Fruit fly (Drosophila melanogaster): Measurements from ENCODE around the gene Gr28b.
A peak's percentile ranks its signal among the peaks of the same experiment; 100 is the strongest.

Gene Gr28b

DNA sequence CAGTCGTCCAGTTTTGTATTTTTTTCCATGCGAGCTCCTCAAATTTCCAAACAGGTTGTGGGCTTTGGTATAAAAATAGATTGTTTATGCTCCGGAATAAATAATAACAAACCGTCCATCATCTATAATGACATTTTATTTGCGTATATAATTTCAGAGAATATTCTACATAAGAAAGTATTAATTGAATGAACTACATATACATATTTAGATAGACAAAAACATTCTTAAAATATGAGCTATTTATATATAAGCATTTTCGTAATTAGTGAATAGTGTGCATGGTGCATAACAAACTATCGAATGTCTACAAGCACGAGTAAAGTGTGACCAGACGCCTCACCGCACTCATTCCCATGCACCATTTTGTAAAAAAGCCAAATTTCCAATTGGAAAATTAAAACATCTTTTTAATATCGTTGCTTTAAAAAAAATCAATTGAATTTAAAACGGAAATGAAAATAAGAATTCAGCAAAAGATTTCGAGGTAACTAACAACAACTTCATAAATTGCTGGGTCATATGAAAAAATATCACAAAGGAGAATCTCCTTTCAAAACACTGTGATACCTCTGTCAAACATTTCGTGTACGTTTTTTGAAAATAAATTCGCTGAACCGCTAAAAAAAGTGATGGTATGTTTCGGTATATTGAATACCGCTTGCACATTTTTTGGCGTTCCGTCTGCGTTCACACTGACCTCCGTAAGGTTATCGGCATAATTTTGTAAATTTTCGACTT lies 35.6 kb downstream of the Gr28b start, which contains the start of gene muc (continued):
- TF ChIP-seq repo (GFP tag; optimal IDR thresholded peaks at IDR 0.05) (no peak), crc (GFP tag; optimal IDR thresholded peaks at IDR 0.05) (no peak), bigmax (GFP tag; optimal IDR thresholded peaks at IDR 0.05) (no peak), CG15514 (GFP tag; optimal IDR thresholded peaks at IDR 0.05) (peak; percentile 42), HLH4C (GFP tag; IDR thresholded peaks at IDR 0.05; ENCODE audit: partially characterized antibody) (0 out of 3 replicates have a peak, but pooled peaks have one; percentile 30), CG11247 (GFP tag; IDR thresholded peaks at IDR 0.05) (no peak), MESR4 (GFP tag; optimal IDR thresholded peaks at IDR 0.05) (no peak), CG10565 (GFP tag; optimal IDR thresholded peaks at IDR 0.05) (no peak), Hr78 (GFP tag; optimal IDR thresholded peaks at IDR 0.05) (peak in 1 of 2 experiments; percentile 16), wek (GFP tag; optimal IDR thresholded peaks at IDR 0.05) (no peak), schlank (tag; optimal IDR thresholded peaks at IDR 0.05) (no peak), cato (GFP tag; optimal IDR thresholded peaks at IDR 0.05; ENCODE audit: borderline replicate concordance) (no peak), so (GFP tag; IDR thresholded peaks at IDR 0.05) (no peak), CG3163 (GFP tag; optimal IDR thresholded peaks at IDR 0.05) (no peak), Atf-2 (GFP tag; optimal IDR thresholded peaks at IDR 0.05) (no peak), CG10543 (GFP tag; optimal IDR thresholded peaks at IDR 0.05) (peak; percentile 8), cas (GFP tag; IDR thresholded peaks at IDR 0.05) (no peak), nerfin-1 (tag; optimal IDR thresholded peaks at IDR 0.05) (peak; percentile 40), CG2712 (tag; optimal IDR thresholded peaks at IDR 0.05) (peak; percentile 54), sd (tag; optimal IDR thresholded peaks at IDR 0.05) (peak; percentile 26), CG7839 (tag; optimal IDR thresholded peaks at IDR 0.05) (peak; percentile 53), CG3847 (GFP tag; IDR thresholded peaks at IDR 0.05) (peak; percentile 48; the same call in 1 of the 2 replicates), twi (tag; optimal IDR thresholded peaks at IDR 0.05) (no peak), Sry-δ (GFP tag; optimal IDR thresholded peaks at IDR 0.05) (peak; percentile 70), Ets65A (GFP tag) (peak; percentile 59), HmgZ (tag; optimal IDR thresholded peaks at IDR 0.05) (no peak), exex (tag; optimal IDR thresholded peaks at IDR 0.05) (no peak), CG8089 (GFP tag; optimal IDR thresholded peaks at IDR 0.05) (no peak), sens-2 (GFP tag; IDR thresholded peaks at IDR 0.05) (no peak), sob (GFP tag; IDR thresholded peaks at IDR 0.05) (peak; percentile 47; the same call in 1 of the 2 replicates), CG10209 (GFP tag; optimal IDR thresholded peaks at IDR 0.05) (peak; percentile 7), CG10979 (tag; optimal IDR thresholded peaks at IDR 0.05) (peak; percentile 44), CG11696 (GFP tag; IDR thresholded peaks at IDR 0.05) (0 out of 2 replicates have a peak, but pooled peaks have one; percentile 16), Dek (tag; optimal IDR thresholded peaks at IDR 0.05) (peak; percentile 54), CG11093 (GFP tag; IDR thresholded peaks at IDR 0.05) (no peak), nmo (GFP tag; optimal IDR thresholded peaks at IDR 0.05) (peak; percentile 65), CG11695 (GFP tag; IDR thresholded peaks at IDR 0.05) (no peak), CG13775 (GFP tag; optimal IDR thresholded peaks at IDR 0.05) (peak; percentile 54), CG15073 (GFP tag; optimal IDR thresholded peaks at IDR 0.05) (no peak), Hr51 (GFP tag; optimal IDR thresholded peaks at IDR 0.05) (peak in 1 of 2 experiments; percentile 38), Doc3 (GFP tag; IDR thresholded peaks at IDR 0.05; ENCODE audit: partially characterized antibody) (peak; percentile 58), zen2 (GFP tag; IDR thresholded peaks at IDR 0.05; ENCODE audit: partially characterized antibody) (no peak), btn (GFP tag; optimal IDR thresholded peaks at IDR 0.05) (no peak), knrl (GFP tag; IDR thresholded peaks at IDR 0.05; ENCODE audit: partially characterized antibody) (peak; percentile 71), tna (GFP tag; IDR thresholded peaks at IDR 0.05; ENCODE audit: partially characterized antibody) (no peak), pum (GFP tag; optimal IDR thresholded peaks at IDR 0.05) (peak; percentile 11), Dad (GFP tag; optimal IDR thresholded peaks at IDR 0.05) (no peak), dmrt11E (tag; optimal IDR thresholded peaks at IDR 0.05) (peak; percentile 40)
